ENCODE assay signal across 1 fruit fly cellular context in the genomic region with DNA sequence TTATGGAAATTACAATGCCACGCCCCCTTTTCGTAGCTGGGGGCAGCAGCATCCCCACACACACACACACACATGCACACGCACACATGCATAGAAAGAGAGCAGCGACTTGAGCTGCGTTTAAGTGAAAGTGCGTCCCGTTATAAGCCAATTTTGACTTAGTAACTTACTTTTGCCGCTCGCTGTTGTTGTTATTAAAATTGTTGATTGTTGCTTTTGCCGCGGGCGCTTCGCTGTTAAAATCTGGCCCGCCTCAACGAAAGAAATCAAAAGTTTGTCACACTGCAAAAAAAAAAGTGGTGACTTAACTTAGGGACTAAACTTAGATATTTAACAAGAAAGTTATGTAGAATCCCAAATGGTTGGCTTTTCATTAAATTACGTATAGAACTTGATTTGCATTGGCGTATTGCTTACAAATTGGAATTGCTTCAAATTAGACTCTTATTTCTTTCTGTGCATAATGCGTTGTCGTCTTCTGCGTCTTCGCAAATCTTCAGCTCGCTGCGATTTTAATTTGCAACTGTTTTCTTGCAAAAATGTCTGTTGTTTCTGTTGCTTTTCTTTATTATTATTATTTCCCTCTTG.
A peak's percentile ranks its signal among the peaks of the same experiment; 100 is the strongest.
TF ChIP-seq lines count a peak whose summit lies in the region.

No protein-coding gene starts in this region.

TF ChIP-seq in whole organism, embryonic, 481 proteins besides CTCF, POLR2A, EP300 and RAD21 (continued from another document):
- TF ChIP-seq HLH4C (GFP tag; IDR thresholded peaks at IDR 0.05; lab: Robert Waterston, UW; ENCODE audit: partially characterized antibody) (no peak), Mrtf (GFP tag; IDR thresholded peaks at IDR 0.05; lab: Robert Waterston, UW) (no peak), Nf-YC (tag; optimal IDR thresholded peaks at IDR 0.05; lab: Kevin White, UChicago) (no peak), CG3847 (GFP tag; IDR thresholded peaks at IDR 0.05; lab: Robert Waterston, UW) (no peak), CG14050 (GFP tag; IDR thresholded peaks at IDR 0.05; lab: Robert Waterston, UW) (no peak), crp (GFP tag; optimal IDR thresholded peaks at IDR 0.05; lab: Kevin White, UChicago) (no peak), cg (GFP tag; optimal IDR thresholded peaks at IDR 0.05; lab: Kevin White, UChicago) (no peak), Ada2b (GFP tag; IDR thresholded peaks at IDR 0.05; lab: Robert Waterston, UW) (0 out of 2 replicates have a peak, but pooled peaks have one; percentile 17), trh (GFP tag; optimal IDR thresholded peaks at IDR 0.05; lab: Kevin White, UChicago) (no peak), Asciz (GFP tag; optimal IDR thresholded peaks at IDR 0.05; lab: Kevin White, UChicago) (no peak), en (GFP tag; optimal IDR thresholded peaks at IDR 0.05; lab: Kevin White, UChicago) (no peak), Drgx (GFP tag; IDR thresholded peaks at IDR 0.05; lab: Robert Waterston, UW) (peak; percentile 57; the same call in 1 of the 2 replicates), B-H1 (GFP tag; IDR thresholded peaks at IDR 0.05; lab: Robert Waterston, UW) (no peak), CG12299 (tag; optimal IDR thresholded peaks at IDR 0.05; lab: Kevin White, UChicago) (no peak), CG32772 (GFP tag; IDR thresholded peaks at IDR 0.05; lab: Robert Waterston, UW) (0 out of 2 replicates have a peak, but pooled peaks have one; percentile 27), ci (GFP tag; IDR thresholded peaks at IDR 0.05; lab: Robert Waterston, UW) (peak; percentile 67; the same call in 2 of the 3 replicates), esg (GFP tag; conservative IDR thresholded peaks at IDR 0.05; lab: Robert Waterston, UW) (peak; percentile 18; the same call in 1 of the 2 replicates), lmd (GFP tag; IDR thresholded peaks at IDR 0.05; lab: Robert Waterston, UW) (peak; percentile 23; the same call in 1 of the 2 replicates), fu2 (GFP tag; optimal IDR thresholded peaks at IDR 0.05; lab: Kevin White, UChicago) (no peak), ase (GFP tag; IDR thresholded peaks at IDR 0.05; lab: Robert Waterston, UW) (no peak), CG34376 (GFP tag; optimal IDR thresholded peaks at IDR 0.05; lab: Kevin White, UChicago) (no peak), tin (GFP tag; optimal IDR thresholded peaks at IDR 0.05; lab: Kevin White, UChicago) (no peak), gro (GFP tag; optimal IDR thresholded peaks at IDR 0.05; lab: Kevin White, UChicago) (no peak), gsb-n (tag; optimal IDR thresholded peaks at IDR 0.05; lab: Kevin White, UChicago) (no peak), Aef1 (GFP tag; IDR thresholded peaks at IDR 0.05; lab: Robert Waterston, UW) (no peak), CG14710 (tag; optimal IDR thresholded peaks at IDR 0.05; lab: Kevin White, UChicago) (no peak), hth (optimal IDR thresholded peaks at IDR 0.05; lab: Kevin White, UChicago) (no peak), ranshi (GFP tag; IDR thresholded peaks at IDR 0.05; lab: Robert Waterston, UW) (no peak), CG3065 (GFP tag; optimal IDR thresholded peaks at IDR 0.05; lab: Kevin White, UChicago) (no peak), Awh (GFP tag; IDR thresholded peaks at IDR 0.05; lab: Robert Waterston, UW) (0 out of 2 replicates have a peak, but pooled peaks have one; percentile 25), Rfx (GFP tag; IDR thresholded peaks at IDR 0.05; lab: Robert Waterston, UW) (no peak), HHEX (GFP tag; optimal IDR thresholded peaks at IDR 0.05; lab: Kevin White, UChicago) (no peak), CG6689 (GFP tag; IDR thresholded peaks at IDR 0.05; lab: Robert Waterston, UW) (0 out of 2 replicates have a peak, but pooled peaks have one; percentile 29), Jarid2 (GFP tag; optimal IDR thresholded peaks at IDR 0.05; lab: Kevin White, UChicago) (no peak), sisA (GFP tag; IDR thresholded peaks at IDR 0.05; lab: Robert Waterston, UW) (peak; percentile 62), Sox102F (GFP tag; optimal IDR thresholded peaks at IDR 0.05; lab: Kevin White, UChicago) (peak; percentile 36), CG14441 (GFP tag; IDR thresholded peaks at IDR 0.05; lab: Robert Waterston, UW) (peak; percentile 13; the same call in 1 of the 2 replicates), CG10462 (GFP tag; optimal IDR thresholded peaks at IDR 0.05; lab: Kevin White, UChicago) (no peak), Stat92E (GFP tag; optimal IDR thresholded peaks at IDR 0.05; lab: Kevin White, UChicago) (no peak), schlank (tag; optimal IDR thresholded peaks at IDR 0.05; lab: Kevin White, UChicago) (no peak)
